Fruit fly (Drosophila melanogaster): Measurements from ENCODE around the gene CG15578.

DNA sequence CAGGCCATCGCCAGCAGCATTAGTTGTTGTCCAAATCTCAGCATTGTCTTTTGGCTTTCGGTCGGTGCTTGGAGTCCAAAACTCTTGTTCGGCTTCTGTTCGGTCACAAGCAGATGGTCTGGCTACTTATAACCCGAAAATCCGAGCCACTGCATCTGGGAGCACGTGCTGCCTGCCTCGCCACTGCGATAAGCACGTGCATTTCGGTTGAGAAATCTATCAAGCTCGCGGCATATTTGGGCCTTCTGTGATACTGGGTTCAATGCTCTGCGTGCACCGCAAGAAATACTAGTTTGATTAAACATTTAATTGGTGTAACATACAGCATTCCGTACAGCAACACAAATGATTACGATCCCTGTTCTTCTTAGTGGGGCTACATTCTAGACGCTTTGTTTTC lies 35.0 kb downstream of the CG15578 start, which contains the start of gene Femcoat:
- TF ChIP-seq OdsH (GFP tag; optimal IDR thresholded peaks at IDR 0.05), result no peak
- no peak for TF ChIP-seq usp (GFP tag; optimal IDR thresholded peaks at IDR 0.05)
- TF ChIP-seq fru (GFP tag; optimal IDR thresholded peaks at IDR 0.05), result no peak
- TF ChIP-seq woc (GFP tag; optimal IDR thresholded peaks at IDR 0.05), result no peak
- no peak for TF ChIP-seq Hr78 (GFP tag; optimal IDR thresholded peaks at IDR 0.05)

Data from whole organism, wandering third instar larva.